Worm (Caenorhabditis elegans) whole organism, L4/young adult: Measurements from ENCODE around the gene acox-3.

Experiments used
- W03F9.2 ChIP-seq: fragments of 150-350 bp; optimal IDR thresholded peaks from 2 replicates; lab custom pipeline; 2014; ENCODE audit warnings: missing biosample characterization, missing genetic modification characterization
- dao-5 ChIP-seq: sonication (generic microtip); optimal IDR thresholded peaks from 2 replicates; lab custom pipeline; 2016; ENCODE audit warnings: missing genotype, missing genetic modification characterization, moderate library complexity, missing compliant biosample characterization
- him-1 ChIP-seq: sonication (generic microtip); optimal IDR thresholded peaks from 2 replicates; lab custom pipeline; 2016; ENCODE audit warnings: missing genotype, missing genetic modification reagents, missing genetic modification characterization, missing compliant biosample characterization

DNA sequence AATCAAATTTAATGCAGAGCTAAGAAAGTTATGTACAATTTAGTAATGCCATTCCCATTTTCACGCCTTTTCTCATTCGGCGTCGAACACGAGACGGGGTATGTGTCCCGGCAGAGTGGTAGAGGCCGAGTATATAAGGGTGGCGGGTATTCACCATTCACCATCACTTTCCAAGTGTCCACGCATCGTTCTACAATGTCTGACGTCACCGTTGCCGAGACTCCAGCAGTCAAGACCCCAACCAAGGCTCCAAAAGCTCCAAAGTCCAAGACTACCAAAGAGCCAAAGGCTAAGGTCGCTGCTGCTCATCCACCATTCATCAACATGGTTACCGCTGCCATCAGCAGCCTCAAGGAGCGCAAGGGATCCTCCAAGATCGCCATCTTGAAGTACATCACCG lies 45.8 kb upstream of the acox-3 start, which contains the start of gene hil-2:
- no peak for TF ChIP-seq dao-5
- no peak for TF ChIP-seq him-1 (tag; lab: Kevin White, UChicago)
- no peak for TF ChIP-seq W03F9.2 (tag; lab: Kevin White, UChicago)
